Fruit fly (Drosophila melanogaster): ENCODE results near the gene Gs1.
A peak's percentile ranks its signal among the peaks of the same experiment; 100 is the strongest.

Gs1 gene

DNA sequence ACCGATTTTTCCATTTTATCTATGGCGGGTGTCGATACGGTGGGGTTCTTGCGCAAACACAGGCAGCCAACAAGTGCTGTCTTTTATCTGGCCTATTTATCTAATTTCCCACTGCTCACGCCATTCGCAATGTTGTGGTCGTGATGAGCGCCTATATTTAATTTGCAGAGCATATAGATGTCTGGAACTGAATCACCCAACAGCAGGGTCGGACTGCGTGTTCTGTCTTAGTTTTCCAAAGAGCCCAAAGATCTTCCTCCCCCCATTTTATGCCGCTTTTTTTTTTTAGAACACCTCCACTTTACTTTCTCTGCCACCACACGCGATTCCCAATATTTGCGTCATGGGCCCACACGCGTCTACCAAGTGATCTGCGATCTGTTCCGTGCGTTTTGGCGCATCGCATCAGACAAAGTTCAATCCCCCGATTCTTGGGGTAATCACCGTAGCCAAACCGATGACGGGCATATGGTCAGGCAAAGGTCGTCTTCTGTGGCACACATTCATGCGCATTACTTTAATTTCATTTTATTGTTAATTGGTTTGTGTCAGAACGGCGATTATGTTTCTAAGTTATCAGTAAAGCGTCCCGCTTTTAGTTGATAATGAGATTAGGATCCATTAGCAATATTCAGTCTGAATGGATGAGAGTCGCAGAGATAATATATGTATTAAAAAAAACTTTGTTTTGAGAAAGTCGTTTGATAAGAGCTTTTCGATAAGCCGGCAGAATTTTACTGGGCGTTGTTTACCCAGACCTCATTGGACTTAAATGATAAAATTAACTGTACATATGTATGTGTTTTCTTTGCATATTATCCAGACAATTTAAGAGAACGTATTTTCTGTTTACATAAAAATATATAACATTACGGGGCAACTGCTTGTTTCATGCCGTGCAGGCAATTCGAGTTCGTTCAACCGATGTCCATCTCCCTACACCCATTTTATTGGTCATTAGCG, 5.2 kb downstream of the Gs1 start (continued):
- no peak for TF ChIP-seq Dfd (GFP tag; optimal IDR thresholded peaks at IDR 0.05)
- TF ChIP-seq rgr (GFP tag; optimal IDR thresholded peaks at IDR 0.05): peak; percentile 16
- no peak for TF ChIP-seq foxo (GFP tag; optimal IDR thresholded peaks at IDR 0.05)
- TF ChIP-seq HLH106 (tag; optimal IDR thresholded peaks at IDR 0.05): no peak
- TF ChIP-seq Hnf4 (GFP tag; optimal IDR thresholded peaks at IDR 0.05): peak; percentile 23
- TF ChIP-seq Rel (GFP tag; optimal IDR thresholded peaks at IDR 0.05): peak; percentile 7
- peak; percentile 94 for TF ChIP-seq Rel (tag; optimal IDR thresholded peaks at IDR 0.05)
- no peak for TF ChIP-seq dmrt93B (GFP tag; optimal IDR thresholded peaks at IDR 0.05)
- TF ChIP-seq sv (GFP tag; optimal IDR thresholded peaks at IDR 0.05): no peak
- TF ChIP-seq jim (GFP tag; optimal IDR thresholded peaks at IDR 0.05): no peak
- TF ChIP-seq dsf (GFP tag; optimal IDR thresholded peaks at IDR 0.05; ENCODE audit: borderline replicate concordance): no peak
- peak; percentile 69 for TF ChIP-seq tai (GFP tag; optimal IDR thresholded peaks at IDR 0.05)
- TF ChIP-seq GATAd (GFP tag; optimal IDR thresholded peaks at IDR 0.05): no peak

DNA sequence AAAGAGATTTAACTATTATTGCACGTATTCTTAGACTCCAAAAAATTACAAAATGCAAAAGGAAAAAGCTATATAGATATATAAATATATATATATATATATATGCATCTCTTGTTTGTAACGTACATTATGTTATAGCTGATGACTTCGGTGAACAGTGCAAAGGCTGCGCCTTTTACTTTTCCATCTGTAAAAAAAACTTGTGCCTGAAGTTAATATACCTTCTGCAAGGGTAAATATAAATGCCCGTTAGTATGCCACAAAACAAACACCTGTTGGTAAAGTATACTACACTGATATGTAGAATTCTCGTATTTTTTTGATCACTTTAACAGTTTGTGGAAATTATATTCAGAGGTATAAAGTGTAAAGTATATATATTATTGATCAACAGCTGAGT, 6.2 kb downstream of the Gs1 start:
- peak; percentile 16 for TF ChIP-seq Myc (optimal IDR thresholded peaks at IDR 0.05)
- TF ChIP-seq tai (GFP tag; optimal IDR thresholded peaks at IDR 0.05): no peak
- TF ChIP-seq N (GFP tag; optimal IDR thresholded peaks at IDR 0.05): peak; percentile 2
- TF ChIP-seq jim (GFP tag; optimal IDR thresholded peaks at IDR 0.05): no peak
- no peak for TF ChIP-seq ey (GFP tag; optimal IDR thresholded peaks at IDR 0.05)
- TF ChIP-seq sage (GFP tag; optimal IDR thresholded peaks at IDR 0.05): no peak
- no peak for TF ChIP-seq psq (GFP tag; optimal IDR thresholded peaks at IDR 0.05)
- peak; percentile 1 for TF ChIP-seq HLH106 (tag; optimal IDR thresholded peaks at IDR 0.05)
- TF ChIP-seq dl (GFP tag; optimal IDR thresholded peaks at IDR 0.05; ENCODE audit: insufficient read depth in 1 of 2, partially characterized antibody in 2 of 2): no peak
- no peak for TF ChIP-seq CrebA (GFP tag; optimal IDR thresholded peaks at IDR 0.05; ENCODE audit: borderline replicate concordance)
- TF ChIP-seq CG9705 (GFP tag; optimal IDR thresholded peaks at IDR 0.05): no peak
- no peak for TF ChIP-seq pan (optimal IDR thresholded peaks at IDR 0.05)

DNA sequence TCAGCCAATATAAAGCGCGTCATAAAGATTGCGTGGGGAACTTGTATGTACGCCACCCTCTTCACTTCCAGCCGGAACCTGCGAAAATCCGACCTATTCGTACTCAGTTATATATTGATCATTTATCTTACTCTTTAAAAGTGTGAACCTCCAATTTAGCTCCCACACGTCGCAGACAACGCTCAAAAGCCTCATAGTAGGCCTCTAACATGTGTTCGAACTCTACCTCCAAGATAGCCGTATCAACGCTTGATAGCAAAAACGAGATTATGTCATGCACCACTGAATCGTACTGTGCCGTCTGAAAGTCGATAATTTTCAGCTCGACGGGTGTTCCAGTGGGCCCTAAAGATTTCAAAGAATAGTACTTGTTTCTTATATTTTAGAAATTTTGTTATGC, 7.7 kb downstream of the Gs1 start:
- TF ChIP-seq br (GFP tag; optimal IDR thresholded peaks at IDR 0.05) (no peak), h (GFP tag; optimal IDR thresholded peaks at IDR 0.05) (peak; percentile 16), pan (optimal IDR thresholded peaks at IDR 0.05) (no peak), Rel (GFP tag; optimal IDR thresholded peaks at IDR 0.05) (no peak), Rel (tag; optimal IDR thresholded peaks at IDR 0.05) (peak; percentile 5)

DNA sequence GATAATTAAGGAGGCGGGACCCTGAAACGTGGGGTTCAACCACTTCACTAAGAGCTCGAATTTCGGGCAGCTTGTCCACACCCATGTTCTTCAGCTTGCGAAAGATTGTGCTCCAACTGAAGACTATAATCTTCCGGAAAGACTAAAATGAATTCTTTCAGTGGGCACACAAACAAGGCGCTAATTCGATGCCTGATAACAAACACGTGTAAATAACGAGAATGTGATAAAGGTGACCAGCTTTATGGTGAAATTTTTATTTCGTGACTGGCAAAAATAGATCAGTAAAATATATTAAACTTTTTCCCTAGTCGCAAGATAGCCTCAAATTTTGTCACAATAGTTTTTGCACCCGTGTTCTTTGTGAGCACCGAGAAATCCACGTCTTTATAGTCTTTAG, 9.0 kb downstream of the Gs1 start, which contains the start of the genes CG31975 and ovm:
Gene CG31975, minus strand, starts transcription at position 144 of the 400 bp plus-strand sequence.
Gene ovm, minus strand, starts transcription at position 144 of the 400 bp plus-strand sequence.
- TF ChIP-seq CrebA (GFP tag; optimal IDR thresholded peaks at IDR 0.05; ENCODE audit: borderline replicate concordance) (no peak), sv (GFP tag; optimal IDR thresholded peaks at IDR 0.05) (no peak), Mio (GFP tag; optimal IDR thresholded peaks at IDR 0.05) (no peak), Sp1 (GFP tag; optimal IDR thresholded peaks at IDR 0.05) (no peak), woc (GFP tag; optimal IDR thresholded peaks at IDR 0.05) (no peak), Jra (GFP tag; optimal IDR thresholded peaks at IDR 0.05) (no peak), N (GFP tag; optimal IDR thresholded peaks at IDR 0.05) (no peak), tai (GFP tag; optimal IDR thresholded peaks at IDR 0.05) (no peak)

DNA sequence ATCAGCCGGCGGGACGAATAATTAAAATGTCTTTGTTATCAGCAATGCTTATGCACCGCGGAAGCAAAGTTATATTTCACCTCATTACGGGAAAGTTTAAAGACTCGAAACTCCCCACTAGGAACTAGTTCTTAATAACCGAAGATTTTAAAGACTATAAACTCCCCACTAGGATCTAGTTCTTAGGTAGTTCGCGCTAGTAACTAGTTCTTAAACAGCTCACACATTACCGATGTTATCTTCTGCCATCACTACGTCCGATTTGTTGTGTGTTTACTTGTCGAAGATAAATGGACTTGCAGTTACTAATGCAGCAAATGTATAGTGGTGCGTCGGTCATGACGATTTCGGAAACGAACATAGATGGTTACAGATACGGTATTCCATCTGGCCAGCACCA, 11.2 kb downstream of the Gs1 start, which contains the start of the genes CG31974 and CG11454:
Gene CG31974, minus strand, starts transcription at position 4 of the 400 bp plus-strand sequence.
Gene CG11454, plus strand, starts transcription at position 236 of the 400 bp plus-strand sequence.
- no peak for TF ChIP-seq Hr78 (GFP tag; optimal IDR thresholded peaks at IDR 0.05)
- peak; percentile 60 for TF ChIP-seq Myc (optimal IDR thresholded peaks at IDR 0.05)
- no peak for TF ChIP-seq psq (GFP tag; optimal IDR thresholded peaks at IDR 0.05)
- TF ChIP-seq Rel (GFP tag; optimal IDR thresholded peaks at IDR 0.05): no peak
- TF ChIP-seq Rel (tag; optimal IDR thresholded peaks at IDR 0.05): peak; percentile 41

Measured in whole organism, wandering third instar larva.